Worm (Caenorhabditis elegans) whole organism, young adult: ENCODE measurements around the gene mec-17.
A peak's percentile ranks its signal among the peaks of the same experiment; 100 is the strongest.

ENCODE experiments used
- F37B4.10 ChIP-seq: fragments of 200-800 bp; sonication (Bioruptor generic); IDR thresholded peaks from 2 replicates; pipeline ENCODE4 v1.3.6; 2022; ENCODE audit warnings: missing genetic modification characterization, missing compliant biosample characterization
- F57A8.1 ChIP-seq: fragments of 200-800 bp; sonication (Bioruptor generic); optimal IDR thresholded peaks from 2 replicates; lab custom pipeline; 2018; ENCODE audit warnings: mild to moderate bottlenecking, missing genetic modification characterization, moderate library complexity, missing compliant biosample characterization
- K11D2.4 ChIP-seq: fragments of 200-800 bp; sonication (Bioruptor generic); IDR thresholded peaks from 2 replicates; pipeline ENCODE4 v1.3.6; 2022; ENCODE audit warnings: missing genetic modification reagents, missing genetic modification characterization, missing compliant biosample characterization
- K12H6.12 ChIP-seq: fragments of 200-800 bp; sonication (Bioruptor generic); optimal IDR thresholded peaks from 2 replicates; lab custom pipeline; 2018; ENCODE audit warnings: mild to moderate bottlenecking, missing genetic modification characterization, missing compliant biosample characterization
- T07F8.4 ChIP-seq: sonication (generic microtip); optimal IDR thresholded peaks from 2 replicates; lab custom pipeline; 2016; ENCODE audit warnings: mild to moderate bottlenecking, missing genetic modification characterization, moderate library complexity, missing compliant biosample characterization
- Y53G8AR.9 ChIP-seq: fragments of 200-800 bp; sonication (Bioruptor generic); conservative IDR thresholded peaks from 2 replicates; pipeline ENCODE4 v1.3.6; 2022; ENCODE audit warnings: missing genetic modification reagents, missing genetic modification characterization, missing compliant biosample characterization
- Y79H2A.3 ChIP-seq: fragments of 200-800 bp; sonication (Bioruptor generic); conservative IDR thresholded peaks from 2 replicates; pipeline ENCODE4 v1.3.6; 2022; ENCODE audit warnings: missing genetic modification reagents, missing genetic modification characterization, missing compliant biosample characterization
- ZK185.1 ChIP-seq: sonication (generic microtip); optimal IDR thresholded peaks from 2 replicates; lab custom pipeline; 2016; ENCODE audit warnings: mild to moderate bottlenecking, missing genetic modification characterization, missing compliant biosample characterization; ENCODE audit not compliant: poor library complexity, severe bottlenecking
- akir-1 ChIP-seq: fragments of 200-800 bp; sonication (Bioruptor generic); optimal IDR thresholded peaks from 2 replicates; lab custom pipeline; 2018; ENCODE audit warnings: mild to moderate bottlenecking, missing genetic modification characterization, moderate library complexity, missing compliant biosample characterization
- attf-5 ChIP-seq: fragments of 200-800 bp; sonication (Bioruptor generic); optimal IDR thresholded peaks from 2 replicates; lab custom pipeline; 2018; ENCODE audit warnings: mild to moderate bottlenecking, missing genetic modification characterization, missing compliant biosample characterization
- attf-6 ChIP-seq: fragments of 200-800 bp; sonication (Bioruptor generic); IDR thresholded peaks from 2 replicates; pipeline ENCODE4 v1.3.6; 2022; ENCODE audit warnings: missing genetic modification reagents, missing genetic modification characterization, missing compliant biosample characterization
- ccch-3 ChIP-seq: fragments of 200-800 bp; sonication (Bioruptor generic); optimal IDR thresholded peaks from 2 replicates; lab custom pipeline; 2018; ENCODE audit warnings: mild to moderate bottlenecking, missing genetic modification characterization, missing compliant biosample characterization
- cebp-2 ChIP-seq: fragments of 200-800 bp; sonication (Bioruptor generic); IDR thresholded peaks from 2 replicates; pipeline ENCODE4 v1.3.6; 2022; ENCODE audit warnings: missing genetic modification characterization, missing compliant biosample characterization
- ceh-27 ChIP-seq: fragments of 200-800 bp; sonication (Bioruptor generic); optimal IDR thresholded peaks from 2 replicates; lab custom pipeline; 2018; ENCODE audit warnings: mild to moderate bottlenecking, missing genetic modification characterization, moderate library complexity, missing compliant biosample characterization
- chd-7 ChIP-seq: sonication (generic microtip); optimal IDR thresholded peaks from 2 replicates; lab custom pipeline; 2016; ENCODE audit warnings: mild to moderate bottlenecking, missing genetic modification characterization, moderate library complexity, missing compliant biosample characterization
- ets-4 ChIP-seq: fragments of 200-800 bp; sonication (Bioruptor generic); optimal IDR thresholded peaks from 2 replicates; lab custom pipeline; 2018; ENCODE audit warnings: mild to moderate bottlenecking, missing genetic modification characterization, missing compliant biosample characterization
- hlh-26 ChIP-seq: fragments of 200-800 bp; sonication (Bioruptor generic); conservative IDR thresholded peaks from 2 replicates; pipeline ENCODE4 v1.3.6; 2022; ENCODE audit warnings: missing genetic modification reagents, missing genetic modification characterization, missing compliant biosample characterization
- hsf-1 ChIP-seq: fragments of 200-800 bp; sonication (Bioruptor generic); IDR thresholded peaks from 2 replicates; pipeline ENCODE4 v1.3.6; 2022; ENCODE audit warnings: missing genetic modification reagents, missing genetic modification characterization, missing compliant biosample characterization
- let-607 ChIP-seq, 2 experiments: fragments of 200-800 bp in 1 of 2; sonication (Bioruptor generic) in 1 of 2; sonication (generic microtip) in 1 of 2; optimal IDR thresholded peaks; 2 replicates each; lab custom pipeline; 2016 to 2018; ENCODE audit warnings: mild to moderate bottlenecking in 2 of 2, missing compliant biosample characterization in 2 of 2, missing genetic modification characterization in 2 of 2, moderate library complexity in 2 of 2, missing genotype in 1 of 2
- lin-26 ChIP-seq: fragments of 200-800 bp; sonication (Bioruptor generic); IDR thresholded peaks from 2 replicates; pipeline ENCODE4 v1.3.6; 2022; ENCODE audit warnings: missing genetic modification reagents, missing genetic modification characterization, missing compliant biosample characterization
- lin-40 ChIP-seq: sonication (generic microtip); optimal IDR thresholded peaks from 2 replicates; lab custom pipeline; 2016; ENCODE audit warnings: missing genetic modification characterization, mild to moderate bottlenecking, missing compliant biosample characterization, missing genotype, missing genetic modification reagents
- madf-6 ChIP-seq: fragments of 200-800 bp; sonication (Bioruptor generic); IDR thresholded peaks from 2 replicates; pipeline ENCODE4 v1.3.6; 2022; ENCODE audit warnings: missing genetic modification reagents, missing genetic modification characterization, missing compliant biosample characterization
- mcd-1 ChIP-seq: fragments of 200-800 bp; sonication (Bioruptor generic); IDR thresholded peaks from 2 replicates; pipeline ENCODE4 v1.3.6; 2022; ENCODE audit warnings: missing genetic modification reagents, missing genetic modification characterization, missing compliant biosample characterization
- mxl-1 ChIP-seq: sonication (generic microtip); optimal IDR thresholded peaks from 2 replicates; lab custom pipeline; 2016; ENCODE audit warnings: missing genetic modification characterization, missing compliant biosample characterization
- nfya-1 ChIP-seq: sonication (generic microtip); optimal IDR thresholded peaks from 2 replicates; lab custom pipeline; 2017; ENCODE audit warnings: antibody characterized with exemption, missing compliant biosample characterization, missing genetic modification characterization, borderline replicate concordance; ENCODE audit not compliant: insufficient read depth
- nfyb-1 ChIP-seq: fragments of 200-800 bp; sonication (Bioruptor generic); IDR thresholded peaks from 2 replicates; pipeline ENCODE4 v1.3.6; 2022; ENCODE audit warnings: missing genetic modification reagents, missing genetic modification characterization, missing compliant biosample characterization
- nhr-120 ChIP-seq: fragments of 200-800 bp; sonication (Bioruptor generic); IDR thresholded peaks from 2 replicates; pipeline ENCODE4 v1.3.6; 2022; ENCODE audit warnings: missing genetic modification characterization, missing compliant biosample characterization
- nhr-179 ChIP-seq: sonication (generic microtip); optimal IDR thresholded peaks from 2 replicates; lab custom pipeline; 2016; ENCODE audit warnings: mild to moderate bottlenecking, missing genetic modification characterization, missing compliant biosample characterization
- nhr-27 ChIP-seq: fragments of 200-800 bp; sonication (Bioruptor generic); optimal IDR thresholded peaks from 2 replicates; lab custom pipeline; 2018; ENCODE audit warnings: mild to moderate bottlenecking, missing genetic modification characterization, moderate library complexity, missing compliant biosample characterization
- pha-4 ChIP-seq: fragments of 150-350 bp; sonication (generic microtip); optimal IDR thresholded peaks from 2 replicates; lab custom pipeline; 2014; ENCODE audit warnings: missing biosample characterization, missing genetic modification reagents, missing genetic modification characterization
- rec-8 ChIP-seq, 2 experiments: sonication (generic microtip); optimal IDR thresholded peaks; 2 replicates each; lab custom pipeline; 2016; ENCODE audit warnings: mild to moderate bottlenecking in 2 of 2, missing genetic modification characterization in 2 of 2, missing genetic modification reagents in 2 of 2, missing genotype in 2 of 2, missing biosample characterization in 1 of 2, missing compliant biosample characterization in 1 of 2, moderate library complexity in 1 of 2
- sea-2 ChIP-seq: fragments of 200-800 bp; sonication (Bioruptor generic); IDR thresholded peaks from 2 replicates; pipeline ENCODE4 v1.3.6; 2022; ENCODE audit warnings: missing genetic modification characterization, missing compliant biosample characterization
- zfh-2 ChIP-seq: fragments of 200-800 bp; sonication (Bioruptor generic); conservative IDR thresholded peaks from 2 replicates; pipeline ENCODE4 v1.3.6; 2022; ENCODE audit warnings: missing genetic modification reagents, missing genetic modification characterization, missing compliant biosample characterization
- ztf-22 ChIP-seq: fragments of 200-800 bp; sonication (Bioruptor generic); optimal IDR thresholded peaks from 2 replicates; lab custom pipeline; 2018; ENCODE audit warnings: mild to moderate bottlenecking, missing genetic modification characterization, moderate library complexity, missing compliant biosample characterization
- ztf-28 ChIP-seq: fragments of 200-800 bp; sonication (Bioruptor generic); IDR thresholded peaks from 2 replicates; pipeline ENCODE4 v1.3.6; 2022; ENCODE audit warnings: missing genetic modification reagents, missing genetic modification characterization, missing compliant biosample characterization
- ztf-3 ChIP-seq: fragments of 200-800 bp; sonication (Bioruptor generic); optimal IDR thresholded peaks from 2 replicates; lab custom pipeline; 2018; ENCODE audit warnings: mild to moderate bottlenecking, missing genetic modification characterization, missing compliant biosample characterization

Gene mec-17

DNA sequence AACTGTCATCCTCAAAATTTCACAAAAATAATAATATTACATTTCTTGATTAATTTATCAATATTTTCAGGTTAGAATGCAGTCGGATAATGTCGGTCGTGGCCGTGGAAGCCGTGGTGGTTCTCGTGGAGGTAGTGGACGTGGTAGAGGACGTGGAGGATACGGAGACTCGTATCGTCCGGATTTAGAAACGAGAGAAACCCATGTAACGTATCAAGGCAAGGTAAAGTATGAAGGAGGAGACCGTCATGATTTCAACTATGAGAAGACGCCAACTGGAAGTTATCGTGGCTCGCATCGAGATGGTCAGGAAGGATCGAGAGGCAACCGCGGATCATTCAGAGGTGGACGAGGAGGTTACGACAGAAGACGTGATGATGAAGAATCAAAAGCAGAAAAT, 29.5 kb downstream of the mec-17 start, which contains the start of gene frpr-10:
Gene frpr-10 (plus strand): TSS at position 301 of the 400 bp plus-strand sequence.
- no peak for TF ChIP-seq ztf-28 (GFP tag; lab: Robert Waterston, UW)
- TF ChIP-seq T07F8.4 (tag; lab: Kevin White, UChicago): no peak
- TF ChIP-seq let-607 (tag; optimal IDR thresholded peaks at IDR 0.05; lab: Kevin White, UChicago): no peak
- no peak for TF ChIP-seq hlh-26 (GFP tag; lab: Robert Waterston, UW)
- TF ChIP-seq hsf-1: no peak
- no peak for TF ChIP-seq lin-40 (tag; lab: Kevin White, UChicago)
- TF ChIP-seq mxl-1 (tag; lab: Kevin White, UChicago): no peak
- 0 out of 2 replicates have a peak, but pooled peaks have one; percentile 20 for TF ChIP-seq zfh-2 (GFP tag; lab: Robert Waterston, UW)
- TF ChIP-seq, all 124 proteins: peak for 1

ce11 chrIV:7956643-7957317, 30.2 kb downstream of the mec-17 start, which contains the start of gene csr-1:
csr-1 (plus strand) TSS chrIV:7957267.
- no peak for TF ChIP-seq rec-8 (tag; optimal IDR thresholded peaks at IDR 0.05; lab: Kevin White, UChicago)
- TF ChIP-seq F57A8.1: no peak
- TF ChIP-seq K11D2.4 (GFP tag; lab: Robert Waterston, UW): no peak
- no peak for TF ChIP-seq lin-26
- TF ChIP-seq ZK185.1: no peak
- TF ChIP-seq Y79H2A.3: no peak
- no peak for TF ChIP-seq cebp-2 (GFP tag; lab: Robert Waterston, UW)
- TF ChIP-seq akir-1: no peak
- no peak for TF ChIP-seq chd-7
- TF ChIP-seq pha-4 (tag; lab: Kevin White, UChicago): no peak
- TF ChIP-seq K12H6.12 (tag; lab: Kevin White, UChicago): no peak
- no peak for TF ChIP-seq Y53G8AR.9 (GFP tag; lab: Robert Waterston, UW)

DNA sequence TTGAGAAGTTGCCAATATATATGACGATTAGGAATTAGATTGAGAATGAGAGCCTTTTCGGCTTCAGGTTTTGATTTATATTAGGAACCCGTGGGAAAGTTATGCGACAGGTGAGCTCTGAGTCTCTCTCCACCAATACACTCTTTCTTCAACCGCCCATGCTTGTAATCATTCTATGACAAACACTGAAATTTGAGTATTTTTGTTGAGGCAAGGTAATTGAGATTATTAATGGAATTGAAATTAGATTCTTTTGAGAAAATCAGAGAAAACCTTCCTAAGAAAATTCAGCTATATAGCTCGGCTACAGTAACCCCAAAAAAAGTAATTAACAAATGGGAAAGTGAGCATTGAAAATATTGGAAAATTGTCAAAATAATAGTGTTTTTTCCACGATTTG, 31.1 kb downstream of the mec-17 start, which contains the start of gene ceh-19:
Gene ceh-19 (minus strand): TSS at position 101 of the 400 bp plus-strand sequence.
- no peak for TF ChIP-seq ets-4 (GFP tag; lab: Kevin White, UChicago)
- no peak for TF ChIP-seq ztf-3
- TF ChIP-seq ceh-27 (GFP tag; lab: Kevin White, UChicago): no peak
- TF ChIP-seq nhr-27 (tag; lab: Kevin White, UChicago): no peak
- TF ChIP-seq F37B4.10: no peak
- no peak for TF ChIP-seq ztf-28 (GFP tag; lab: Robert Waterston, UW)
- no peak for TF ChIP-seq ccch-3 (GFP tag; lab: Kevin White, UChicago)
- TF ChIP-seq sea-2 (GFP tag; lab: Robert Waterston, UW): no peak
- TF ChIP-seq madf-6: no peak
- TF ChIP-seq attf-5 (GFP tag; lab: Kevin White, UChicago): no peak
- TF ChIP-seq nfyb-1 (GFP tag; lab: Robert Waterston, UW): no peak
- no peak for TF ChIP-seq attf-6
- TF ChIP-seq hlh-26 (GFP tag; lab: Robert Waterston, UW): no peak
- TF ChIP-seq mcd-1 (GFP tag; lab: Robert Waterston, UW): no peak
- no peak for TF ChIP-seq nhr-179
- no peak for TF ChIP-seq chd-7
- TF ChIP-seq nhr-120 (GFP tag; lab: Robert Waterston, UW): no peak
- no peak for TF ChIP-seq nfya-1
- no peak for TF ChIP-seq ztf-22 (GFP tag; lab: Kevin White, UChicago)
